Worm (Caenorhabditis elegans) whole organism, L4 larva: ENCODE data around the gene hch-1.

Experiments used
- F37D6.2 ChIP-seq: sonication (generic microtip); optimal IDR thresholded peaks from 2 replicates; lab custom pipeline; 2016; ENCODE audit warnings: mild to moderate bottlenecking, missing genetic modification characterization, missing compliant biosample characterization
- F44E2.7 ChIP-seq: fragments of 200-800 bp; sonication (Bioruptor generic); IDR thresholded peaks from 2 replicates; pipeline ENCODE4 v2.1.2; 2022; ENCODE audit warnings: missing genetic modification characterization, missing compliant biosample characterization
- Y105C5A.15 ChIP-seq: fragments of 200-800 bp; sonication (Bioruptor generic); IDR thresholded peaks from 2 replicates; pipeline ENCODE4 v1.3.6; 2022; ENCODE audit warnings: missing genetic modification characterization, missing compliant biosample characterization
- Y75B8A.6 ChIP-seq: fragments of 200-800 bp; sonication (Bioruptor generic); IDR thresholded peaks from 2 replicates; pipeline ENCODE4 v1.3.6; 2022; ENCODE audit warnings: missing genetic modification reagents, missing genetic modification characterization, missing compliant biosample characterization
- ZK546.5 ChIP-seq, 2 experiments: sonication (generic microtip); optimal IDR thresholded peaks; 2 replicates each; lab custom pipeline; 2017; ENCODE audit warnings: missing biosample characterization in 2 of 2, missing genetic modification characterization in 2 of 2
- aha-1 ChIP-seq: fragments of 150-350 bp; peaks from one replicate; lab custom pipeline; 2014; ENCODE audit warnings: missing biosample characterization, missing genetic modification characterization
- ama-1 ChIP-seq: fragments of 150-350 bp; optimal IDR thresholded peaks from 2 replicates; lab custom pipeline; 2014; ENCODE audit warnings: inconsistent platforms, mixed read lengths
- ceh-44 ChIP-seq: fragments of 200-800 bp; sonication (Bioruptor generic); IDR thresholded peaks from 2 replicates; pipeline ENCODE4 v1.3.6; 2022; ENCODE audit warnings: missing genetic modification reagents, missing genetic modification characterization, missing compliant biosample characterization
- ces-1 ChIP-seq: fragments of 150-350 bp; sonication (generic microtip); optimal IDR thresholded peaks from 4 replicates; lab custom pipeline; 2014; ENCODE audit warnings: missing biosample characterization, missing genetic modification reagents, missing genetic modification characterization
- cey-2 ChIP-seq: sonication (generic microtip); optimal IDR thresholded peaks from 3 replicates; lab custom pipeline; 2017; ENCODE audit warnings: missing genetic modification characterization, mild to moderate bottlenecking, missing compliant biosample characterization, antibody characterized with exemption, borderline replicate concordance; ENCODE audit not compliant: insufficient read depth
- daf-12 ChIP-seq: fragments of 150-350 bp; optimal IDR thresholded peaks from 2 replicates; lab custom pipeline; 2014; ENCODE audit warnings: missing biosample characterization, missing genetic modification reagents, missing genetic modification characterization
- daf-16 ChIP-seq, 3 experiments: sonication (generic microtip); optimal IDR thresholded peaks; 2 replicates each; lab custom pipeline; 2016 to 2017; ENCODE audit warnings: missing genetic modification characterization in 3 of 3, missing genetic modification reagents in 3 of 3, mild to moderate bottlenecking in 2 of 3, missing compliant biosample characterization in 2 of 3, missing biosample characterization in 1 of 3, moderate library complexity in 1 of 3
- daf-8 ChIP-seq: fragments of 200-800 bp; sonication (Bioruptor generic); IDR thresholded peaks from 2 replicates; pipeline ENCODE4 v1.3.6; 2022; ENCODE audit warnings: missing genetic modification characterization, missing compliant biosample characterization
- dmd-6 ChIP-seq: fragments of 200-800 bp; sonication (Bioruptor generic); IDR thresholded peaks from 2 replicates; pipeline ENCODE4 v1.3.6; 2022; ENCODE audit warnings: missing genetic modification reagents, missing genetic modification characterization, missing compliant biosample characterization
- dmd-9 ChIP-seq: fragments of 200-800 bp; sonication (Bioruptor generic); IDR thresholded peaks from 2 replicates; pipeline ENCODE4 v1.3.6; 2022; ENCODE audit warnings: missing genetic modification reagents, missing genetic modification characterization, missing compliant biosample characterization
- dve-1 ChIP-seq: sonication (generic microtip); optimal IDR thresholded peaks from 2 replicates; lab custom pipeline; 2017; ENCODE audit warnings: antibody characterized with exemption, mild to moderate bottlenecking, missing genetic modification characterization, missing compliant biosample characterization; ENCODE audit not compliant: insufficient read depth
- egl-43 ChIP-seq: fragments of 200-800 bp; sonication (Bioruptor generic); IDR thresholded peaks from 2 replicates; pipeline ENCODE4 v1.3.6; 2022; ENCODE audit warnings: missing genetic modification reagents, missing genetic modification characterization, missing compliant biosample characterization
- fos-1 ChIP-seq: fragments of 150-350 bp; optimal IDR thresholded peaks from 2 replicates; lab custom pipeline; 2014; ENCODE audit warnings: missing biosample characterization, missing genetic modification characterization
- hif-1 ChIP-seq, 2 experiments: sonication (generic microtip); optimal IDR thresholded peaks; 2 replicates each; lab custom pipeline; 2016 to 2017; ENCODE audit warnings: missing compliant biosample characterization in 2 of 2, missing genetic modification characterization in 2 of 2, missing genetic modification reagents in 2 of 2, missing genotype in 2 of 2, mild to moderate bottlenecking in 1 of 2
- hlh-30 ChIP-seq: sonication (generic microtip); optimal IDR thresholded peaks from 2 replicates; lab custom pipeline; 2017; ENCODE audit warnings: antibody characterized with exemption, mild to moderate bottlenecking, missing genetic modification characterization, missing compliant biosample characterization; ENCODE audit not compliant: insufficient read depth
- jun-1 ChIP-seq: fragments of 150-350 bp; optimal IDR thresholded peaks from 2 replicates; lab custom pipeline; 2014; ENCODE audit warnings: missing biosample characterization, missing genetic modification reagents, missing genetic modification characterization
- lin-13 ChIP-seq: fragments of 150-350 bp; optimal IDR thresholded peaks from 2 replicates; lab custom pipeline; 2014; ENCODE audit warnings: missing biosample characterization, missing genetic modification reagents, missing genetic modification characterization
- lin-29 ChIP-seq: fragments of 200-800 bp; sonication (Bioruptor generic); IDR thresholded peaks from 2 replicates; pipeline ENCODE4 v1.3.6; 2022; ENCODE audit warnings: missing genetic modification reagents, missing genetic modification characterization, missing compliant biosample characterization
- lir-3 ChIP-seq: sonication (generic microtip); optimal IDR thresholded peaks from 2 replicates; lab custom pipeline; 2016; ENCODE audit warnings: mild to moderate bottlenecking, missing genetic modification characterization, missing compliant biosample characterization
- mdt-29 ChIP-seq: fragments of 200-800 bp; sonication (Bioruptor generic); IDR thresholded peaks from 2 replicates; pipeline ENCODE4 v1.3.6; 2022; ENCODE audit warnings: missing genetic modification reagents, missing genetic modification characterization, missing compliant biosample characterization
- mxl-2 ChIP-seq: fragments of 200-800 bp; sonication (Bioruptor generic); conservative IDR thresholded peaks from 2 replicates; pipeline ENCODE4 v1.3.6; 2022; ENCODE audit warnings: missing genetic modification reagents, missing genetic modification characterization, missing compliant biosample characterization
- nhr-10 ChIP-seq: fragments of 150-350 bp; optimal IDR thresholded peaks from 2 replicates; lab custom pipeline; 2014; ENCODE audit warnings: missing biosample characterization, missing genetic modification characterization
- nhr-11 ChIP-seq: fragments of 150-350 bp; optimal IDR thresholded peaks from 2 replicates; lab custom pipeline; 2014; ENCODE audit warnings: missing biosample characterization, missing genetic modification characterization
- nhr-237 ChIP-seq: sonication (generic microtip); optimal IDR thresholded peaks from 2 replicates; lab custom pipeline; 2017; ENCODE audit warnings: missing biosample characterization, missing genetic modification characterization
- nhr-25 ChIP-seq: sonication (generic microtip); optimal IDR thresholded peaks from 2 replicates; lab custom pipeline; 2017; ENCODE audit warnings: missing genetic modification characterization, mild to moderate bottlenecking, missing compliant biosample characterization, antibody characterized with exemption, moderate library complexity, borderline replicate concordance; ENCODE audit not compliant: insufficient read depth
- nhr-28 ChIP-seq: fragments of 150-350 bp; optimal IDR thresholded peaks from 2 replicates; lab custom pipeline; 2014; ENCODE audit warnings: missing biosample characterization, missing genetic modification characterization
- nhr-77 ChIP-seq: fragments of 150-350 bp; optimal IDR thresholded peaks from 2 replicates; lab custom pipeline; 2014; ENCODE audit warnings: missing biosample characterization, missing genetic modification characterization
- pqm-1 ChIP-seq: sonication (generic microtip); optimal IDR thresholded peaks from 2 replicates; lab custom pipeline; 2017; ENCODE audit warnings: missing biosample characterization, missing genetic modification characterization
- rbr-2 ChIP-seq: sonication (generic microtip); optimal IDR thresholded peaks from 2 replicates; lab custom pipeline; 2016; ENCODE audit warnings: missing genotype, missing genetic modification characterization, missing compliant biosample characterization
- set-16 ChIP-seq: fragments of 200-800 bp; sonication (Bioruptor generic); IDR thresholded peaks from 2 replicates; pipeline ENCODE4 v1.3.6; 2022; ENCODE audit warnings: missing genetic modification reagents, missing genetic modification characterization, missing compliant biosample characterization
- skn-1 ChIP-seq: fragments of 150-350 bp; optimal IDR thresholded peaks from 2 replicates; lab custom pipeline; 2014; ENCODE audit warnings: missing biosample characterization, missing genetic modification characterization
- spr-1 ChIP-seq: sonication (generic microtip); optimal IDR thresholded peaks from 2 replicates; lab custom pipeline; 2016; ENCODE audit warnings: mild to moderate bottlenecking, missing genetic modification characterization, missing compliant biosample characterization
- tra-1 ChIP-seq: fragments of 200-800 bp; sonication (Bioruptor generic); IDR thresholded peaks from 2 replicates; pipeline ENCODE4 v1.3.6; 2022; ENCODE audit warnings: missing genetic modification reagents, missing genetic modification characterization, missing compliant biosample characterization
- unc-130 ChIP-seq: sonication (generic microtip); optimal IDR thresholded peaks from 2 replicates; lab custom pipeline; 2016; ENCODE audit warnings: missing genetic modification reagents, missing genetic modification characterization, missing compliant biosample characterization
- unc-39 ChIP-seq: sonication (generic microtip); optimal IDR thresholded peaks from 2 replicates; lab custom pipeline; 2017; ENCODE audit warnings: missing biosample characterization, missing genetic modification characterization
- unc-62 ChIP-seq, 3 experiments: fragments of 150-350 bp in 1 of 3; sonication (generic microtip); optimal IDR thresholded peaks in 2 of 3; peaks in 1 of 3; 1 replicate in 1 of 3; 2 replicates in 2 of 3; lab custom pipeline; 2014 to 2017; ENCODE audit warnings: missing biosample characterization in 3 of 3, missing genetic modification characterization in 3 of 3, missing genetic modification reagents in 3 of 3, missing genotype in 1 of 3
- ztf-11 ChIP-seq: fragments of 150-350 bp; optimal IDR thresholded peaks from 2 replicates; lab custom pipeline; 2014; ENCODE audit warnings: missing biosample characterization, missing genetic modification characterization
- ztf-7 ChIP-seq: fragments of 150-350 bp; optimal IDR thresholded peaks from 2 replicates; lab custom pipeline; 2014; ENCODE audit warnings: missing biosample characterization, missing genetic modification characterization

Gene hch-1

ce11 chrX:14739466-14739865, 39.7 kb upstream of the hch-1 start:
- TF ChIP-seq nhr-28 (peak; percentile 5), pqm-1 (tag; lab: Kevin White, UChicago) (peak; percentile 9), unc-62 (GFP tag; optimal IDR thresholded peaks at IDR 0.05 in 1 of 2; lab: Kevin White, UChicago) (no peak), unc-62 (tag; optimal IDR thresholded peaks at IDR 0.05; lab: Kevin White, UChicago) (no peak), nhr-25 (tag; lab: Kevin White, UChicago) (no peak), nhr-10 (tag; lab: Kevin White, UChicago) (no peak), F37D6.2 (tag; lab: Kevin White, UChicago) (no peak), set-16 (GFP tag; lab: Robert Waterston, UW) (no peak), daf-16 (GFP tag; optimal IDR thresholded peaks at IDR 0.05; lab: Kevin White, UChicago) (no peak), daf-16 (tag; optimal IDR thresholded peaks at IDR 0.05; lab: Kevin White, UChicago) (peak; percentile 35), lin-29 (GFP tag; lab: Robert Waterston, UW) (no peak)
- TF ChIP-seq, all 104 proteins: peak for 3

ce11 chrX:14737623-14738022, 37.8 kb upstream of the hch-1 start:
- TF ChIP-seq mxl-2 (no peak), set-16 (GFP tag; lab: Robert Waterston, UW) (no peak), unc-130 (GFP tag; lab: Kevin White, UChicago) (no peak), unc-39 (no peak), aha-1 (tag; lab: Kevin White, UChicago) (peak; percentile 91), unc-62 (GFP tag; optimal IDR thresholded peaks at IDR 0.05 in 1 of 2; lab: Kevin White, UChicago) (peak in 1 of 2 experiments; percentile 50), unc-62 (tag; optimal IDR thresholded peaks at IDR 0.05; lab: Kevin White, UChicago) (no peak), lir-3 (tag; lab: Kevin White, UChicago) (no peak), ceh-44 (no peak), ama-1 (lab: Kevin White, UChicago) (no peak), daf-12 (tag; lab: Kevin White, UChicago) (no peak), ztf-7 (tag; lab: Kevin White, UChicago) (no peak)

- TF ChIP-seq daf-16 (GFP tag; optimal IDR thresholded peaks at IDR 0.05; lab: Kevin White, UChicago), result no peak
- no peak for TF ChIP-seq daf-16 (tag; optimal IDR thresholded peaks at IDR 0.05; lab: Kevin White, UChicago)
- TF ChIP-seq egl-43 (GFP tag; lab: Robert Waterston, UW), result no peak
- peak in 1 of 2 experiments; percentile 58 for TF ChIP-seq unc-62 (GFP tag; optimal IDR thresholded peaks at IDR 0.05 in 1 of 2; lab: Kevin White, UChicago)
- no peak for TF ChIP-seq unc-62 (tag; optimal IDR thresholded peaks at IDR 0.05; lab: Kevin White, UChicago)
- no peak for TF ChIP-seq ama-1 (lab: Kevin White, UChicago)
- TF ChIP-seq pqm-1 (tag; lab: Kevin White, UChicago), result peak; percentile 24
- no peak for TF ChIP-seq nhr-11 (tag; lab: Kevin White, UChicago)
- peak; percentile 28 for TF ChIP-seq hlh-30 (tag; lab: Kevin White, UChicago)
- TF ChIP-seq ZK546.5 (tag; optimal IDR thresholded peaks at IDR 0.05; lab: Kevin White, UChicago), result no peak
- no peak for TF ChIP-seq rbr-2
- TF ChIP-seq aha-1 (tag; lab: Kevin White, UChicago), result no peak
- TF ChIP-seq daf-8 (GFP tag; lab: Robert Waterston, UW), result no peak
- no peak for TF ChIP-seq set-16 (GFP tag; lab: Robert Waterston, UW)
- no peak for TF ChIP-seq Y105C5A.15 (GFP tag; lab: Robert Waterston, UW)
- TF ChIP-seq spr-1 (tag; lab: Kevin White, UChicago), result no peak
- no peak for TF ChIP-seq unc-39
- no peak for TF ChIP-seq dmd-9 (GFP tag; lab: Robert Waterston, UW)
- no peak for TF ChIP-seq mxl-2
- no peak for TF ChIP-seq skn-1 (tag; lab: Kevin White, UChicago)
- peak; percentile 6 for TF ChIP-seq dve-1
- no peak for TF ChIP-seq mdt-29 (GFP tag; lab: Robert Waterston, UW)
- TF ChIP-seq dmd-6 (GFP tag; lab: Robert Waterston, UW), result peak; percentile 13; the same call in 1 of the 2 replicates
- no peak for TF ChIP-seq jun-1 (tag; lab: Kevin White, UChicago)
- TF ChIP-seq nhr-237 (tag; lab: Kevin White, UChicago), result no peak
- no peak for TF ChIP-seq Y75B8A.6 (GFP tag; lab: Robert Waterston, UW)
- TF ChIP-seq hif-1 (tag; optimal IDR thresholded peaks at IDR 0.05; lab: Kevin White, UChicago), result no peak
- TF ChIP-seq ces-1, result no peak
- no peak for TF ChIP-seq nhr-77 (tag; lab: Kevin White, UChicago)
- no peak for TF ChIP-seq cey-2 (tag; lab: Kevin White, UChicago)
- TF ChIP-seq lin-13 (GFP tag; lab: Kevin White, UChicago), result no peak
- 0 out of 2 replicates have a peak, but pooled peaks have one; percentile 14 for TF ChIP-seq F44E2.7
- no peak for TF ChIP-seq tra-1
- TF ChIP-seq ztf-11, result no peak
- TF ChIP-seq lin-29 (GFP tag; lab: Robert Waterston, UW), result no peak
- no peak for TF ChIP-seq fos-1 (tag; lab: Kevin White, UChicago)
Measured at ce11 chrX:14736955-14737621, 37.3 kb upstream of the hch-1 start.
